Fruit fly (Drosophila melanogaster): Measurements from ENCODE around the gene CG45071.

Gene CG45071

DNA sequence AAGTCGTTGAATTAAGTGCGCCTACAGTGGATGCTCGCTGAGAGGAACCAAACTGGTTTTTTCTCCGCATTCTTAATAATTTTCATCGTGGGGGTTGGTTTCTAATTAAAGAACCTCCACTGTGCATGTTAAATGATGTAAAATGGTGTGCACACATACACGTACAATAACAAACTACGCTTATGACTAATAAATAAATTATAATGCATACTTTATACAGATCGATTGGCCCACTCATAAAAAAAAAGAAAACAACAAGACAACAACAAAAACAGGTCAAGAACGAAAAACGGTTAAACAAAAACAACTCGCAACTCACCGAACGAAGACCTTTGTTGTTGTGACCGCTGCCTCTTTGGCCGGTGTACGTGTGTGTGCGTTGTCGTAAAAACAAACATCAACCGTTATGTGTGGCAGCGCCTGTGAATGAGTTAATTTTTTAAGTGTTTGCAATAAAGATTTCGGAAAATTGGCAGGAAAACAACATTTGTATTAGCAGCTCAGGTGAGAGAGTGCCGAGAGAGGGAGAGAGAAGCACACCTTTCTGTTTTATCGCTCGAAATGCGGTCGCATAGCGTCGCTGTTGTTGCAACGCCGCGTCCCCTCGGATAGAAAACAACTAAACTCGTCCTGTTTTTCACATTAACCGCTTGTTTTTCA lies 11.6 kb upstream of the CG45071 start (continued):
- TF ChIP-seq CG11696 (GFP tag; IDR thresholded peaks at IDR 0.05): peak; percentile 81
- no peak for TF ChIP-seq CG12391 (tag; optimal IDR thresholded peaks at IDR 0.05)
- TF ChIP-seq Med (GFP tag): peak; percentile 84
- TF ChIP-seq CG11247 (GFP tag; IDR thresholded peaks at IDR 0.05): no peak
- peak; percentile 6 for TF ChIP-seq sug (tag; optimal IDR thresholded peaks at IDR 0.05)
- TF ChIP-seq Dek (tag; optimal IDR thresholded peaks at IDR 0.05): peak; percentile 2
- no peak for TF ChIP-seq Atf6 (GFP tag; IDR thresholded peaks at IDR 0.05)
- TF ChIP-seq CG15011 (GFP tag; optimal IDR thresholded peaks at IDR 0.05): no peak
- no peak for TF ChIP-seq NFAT (GFP tag; IDR thresholded peaks at IDR 0.05)
- TF ChIP-seq CG2199 (GFP tag; IDR thresholded peaks at IDR 0.05): 0 out of 3 replicates have a peak, but pooled peaks have one; percentile 63
- peak; percentile 85 for TF ChIP-seq sens (GFP tag)
- TF ChIP-seq ase (GFP tag; IDR thresholded peaks at IDR 0.05): no peak
- no peak for TF ChIP-seq z (GFP tag; IDR thresholded peaks at IDR 0.05)
- TF ChIP-seq dysf (GFP tag; IDR thresholded peaks at IDR 0.05): no peak; the same call in 2 of the 3 replicates
- no peak for TF ChIP-seq Mrtf (GFP tag; IDR thresholded peaks at IDR 0.05)
- peak; percentile 3 for TF ChIP-seq cwo (GFP tag; optimal IDR thresholded peaks at IDR 0.05)
- peak; percentile 24; the same call in 1 of the 2 replicates for TF ChIP-seq CG32532 (GFP tag; IDR thresholded peaks at IDR 0.05)
- TF ChIP-seq CG12299 (tag; optimal IDR thresholded peaks at IDR 0.05): no peak
- no peak for TF ChIP-seq sima (GFP tag; optimal IDR thresholded peaks at IDR 0.05)
- no peak for TF ChIP-seq CG1792 (GFP tag; optimal IDR thresholded peaks at IDR 0.05)
- TF ChIP-seq Ssrp (tag; optimal IDR thresholded peaks at IDR 0.05): peak; percentile 8
- TF ChIP-seq CG3281 (GFP tag; optimal IDR thresholded peaks at IDR 0.05): peak; percentile 2
- TF ChIP-seq kah (GFP tag; optimal IDR thresholded peaks at IDR 0.05): no peak
- TF ChIP-seq eve (GFP tag; optimal IDR thresholded peaks at IDR 0.05): no peak
- TF ChIP-seq CG6272 (GFP tag; IDR thresholded peaks at IDR 0.05): no peak
- peak; percentile 26 for TF ChIP-seq CG8924 (tag; optimal IDR thresholded peaks at IDR 0.05)
- TF ChIP-seq shn (GFP tag; optimal IDR thresholded peaks at IDR 0.05): no peak
- TF ChIP-seq CG2712 (tag; optimal IDR thresholded peaks at IDR 0.05): peak; percentile 19
- no peak for TF ChIP-seq exex (tag; optimal IDR thresholded peaks at IDR 0.05)
- TF ChIP-seq CG4360 (GFP tag; IDR thresholded peaks at IDR 0.05): peak; percentile 80
- no peak for TF ChIP-seq fru (optimal IDR thresholded peaks at IDR 0.05)
- TF ChIP-seq D19A (tag; optimal IDR thresholded peaks at IDR 0.05): peak; percentile 23
- no peak for TF ChIP-seq NK7.1 (GFP tag; optimal IDR thresholded peaks at IDR 0.05)
- peak; percentile 18 for TF ChIP-seq nerfin-1 (tag; optimal IDR thresholded peaks at IDR 0.05)
- TF ChIP-seq CG4730 (GFP tag; IDR thresholded peaks at IDR 0.05): no peak
- no peak for TF ChIP-seq org-1 (GFP tag; optimal IDR thresholded peaks at IDR 0.05)
- peak; percentile 48 for TF ChIP-seq Drgx (GFP tag; IDR thresholded peaks at IDR 0.05)
- peak; percentile 56 for TF ChIP-seq sqz (GFP tag; optimal IDR thresholded peaks at IDR 0.05)
- TF ChIP-seq CG12942 (GFP tag; optimal IDR thresholded peaks at IDR 0.05): no peak
- no peak for TF ChIP-seq pnt (GFP tag; optimal IDR thresholded peaks at IDR 0.05)
- TF ChIP-seq dpn (GFP tag; optimal IDR thresholded peaks at IDR 0.05): peak in 1 of 2 experiments; percentile 5
- TF ChIP-seq CG6854 (GFP tag; optimal IDR thresholded peaks at IDR 0.05): peak; percentile 15
- 0 out of 2 replicates have a peak, but pooled peaks have one; percentile 28 for TF ChIP-seq vvl (GFP tag; IDR thresholded peaks at IDR 0.05)
- TF ChIP-seq CG2120 (GFP tag; optimal IDR thresholded peaks at IDR 0.05): peak; percentile 26
- no peak for TF ChIP-seq C15 (GFP tag; IDR thresholded peaks at IDR 0.05)
- no peak for TF ChIP-seq CG3847 (GFP tag; IDR thresholded peaks at IDR 0.05)
- peak; percentile 5 for TF ChIP-seq Fer3 (tag; optimal IDR thresholded peaks at IDR 0.05)
- TF ChIP-seq CG13296 (GFP tag; optimal IDR thresholded peaks at IDR 0.05): peak; percentile 10
- TF ChIP-seq phol (tag; optimal IDR thresholded peaks at IDR 0.05): peak; percentile 5
- TF ChIP-seq Neu2 (GFP tag; optimal IDR thresholded peaks at IDR 0.05; ENCODE audit: borderline replicate concordance): no peak
- peak; percentile 8; the same call in 1 of the 2 replicates for TF ChIP-seq amos (GFP tag; IDR thresholded peaks at IDR 0.05; ENCODE audit: partially characterized antibody)
- TF ChIP-seq h (optimal IDR thresholded peaks at IDR 0.05): no peak

Measured in whole organism, embryonic.